Worm (Caenorhabditis elegans) whole organism, L3 larva: ENCODE data around the gene kcc-2.

Experiments
- ZK546.5 ChIP-seq: sonication (generic microtip); optimal IDR thresholded peaks from 2 replicates; lab custom pipeline; 2017; ENCODE audit warnings: missing biosample characterization, missing genetic modification characterization
- aly-2 ChIP-seq: fragments of 150-350 bp; optimal IDR thresholded peaks from 2 replicates; lab custom pipeline; 2014; ENCODE audit warnings: missing biosample characterization, missing genetic modification characterization
- ceh-16 ChIP-seq: sonication (generic microtip); optimal IDR thresholded peaks from 2 replicates; lab custom pipeline; 2017; ENCODE audit warnings: missing biosample characterization, missing genetic modification characterization
- ceh-28 ChIP-seq: fragments of 150-350 bp; optimal IDR thresholded peaks from 2 replicates; lab custom pipeline; 2014; ENCODE audit warnings: missing biosample characterization, missing genetic modification reagents, missing genetic modification characterization
- ceh-82 ChIP-seq: fragments of 150-350 bp; optimal IDR thresholded peaks from 2 replicates; lab custom pipeline; 2014; ENCODE audit warnings: missing biosample characterization, missing genetic modification characterization
- daf-12 ChIP-seq: fragments of 150-350 bp; optimal IDR thresholded peaks from 2 replicates; lab custom pipeline; 2014; ENCODE audit warnings: missing biosample characterization, missing genetic modification reagents, missing genetic modification characterization
- elt-2 ChIP-seq: sonication (generic microtip); optimal IDR thresholded peaks from 2 replicates; lab custom pipeline; 2016; ENCODE audit warnings: missing genetic modification reagents, mild to moderate bottlenecking, missing genetic modification characterization, missing compliant biosample characterization
- elt-3 ChIP-seq, 3 experiments: fragments of 150-350 bp in 1 of 3; sonication (generic microtip) in 2 of 3; optimal IDR thresholded peaks; 2 replicates in 2 of 3; 4 replicates in 1 of 3; lab custom pipeline; 2014 to 2017; ENCODE audit warnings: missing biosample characterization in 3 of 3, missing genetic modification characterization in 3 of 3
- eor-1 ChIP-seq, 2 experiments: fragments of 150-350 bp; optimal IDR thresholded peaks; 2 replicates each; lab custom pipeline; 2014 to 2018; ENCODE audit warnings: missing biosample characterization in 2 of 2, missing genetic modification characterization in 2 of 2
- fkh-10 ChIP-seq: sonication (generic microtip); optimal IDR thresholded peaks from 2 replicates; lab custom pipeline; 2017; ENCODE audit warnings: missing biosample characterization, missing genetic modification reagents, missing genetic modification characterization
- fos-1 ChIP-seq: fragments of 150-350 bp; optimal IDR thresholded peaks from 2 replicates; lab custom pipeline; 2014; ENCODE audit warnings: missing biosample characterization, missing genetic modification characterization
- hmg-11 ChIP-seq: sonication (generic microtip); optimal IDR thresholded peaks from 2 replicates; lab custom pipeline; 2016; ENCODE audit warnings: missing genetic modification characterization, missing compliant biosample characterization
- jun-1 ChIP-seq: fragments of 150-350 bp; optimal IDR thresholded peaks from 2 replicates; lab custom pipeline; 2014; ENCODE audit warnings: missing biosample characterization, missing genetic modification reagents, missing genetic modification characterization
- lin-39 ChIP-seq: fragments of 150-350 bp; optimal IDR thresholded peaks from 2 replicates; lab custom pipeline; 2018; ENCODE audit warnings: missing biosample characterization, missing genetic modification reagents, missing genetic modification characterization
- lsy-12 ChIP-seq: sonication (generic microtip); optimal IDR thresholded peaks from 2 replicates; lab custom pipeline; 2016; ENCODE audit warnings: mild to moderate bottlenecking, missing genetic modification characterization, missing compliant biosample characterization
- mdl-1 ChIP-seq: fragments of 150-350 bp; optimal IDR thresholded peaks from 2 replicates; lab custom pipeline; 2014; ENCODE audit warnings: missing biosample characterization, missing genetic modification characterization
- mml-1 ChIP-seq: fragments of 150-350 bp; sonication (generic microtip); optimal IDR thresholded peaks from 3 replicates; lab custom pipeline; 2014; ENCODE audit warnings: missing biosample characterization, missing genetic modification characterization
- nfya-1 ChIP-seq: sonication (generic microtip); optimal IDR thresholded peaks from 2 replicates; lab custom pipeline; 2017; ENCODE audit warnings: missing genetic modification characterization, mild to moderate bottlenecking, missing compliant biosample characterization, antibody characterized with exemption, moderate library complexity; ENCODE audit not compliant: insufficient read depth
- nhr-11 ChIP-seq: fragments of 150-350 bp; optimal IDR thresholded peaks from 2 replicates; lab custom pipeline; 2014; ENCODE audit warnings: missing biosample characterization, missing genetic modification characterization
- nhr-237 ChIP-seq: fragments of 150-350 bp; optimal IDR thresholded peaks from 2 replicates; lab custom pipeline; 2014; ENCODE audit warnings: missing biosample characterization, missing genetic modification characterization
- nhr-28 ChIP-seq: fragments of 150-350 bp; optimal IDR thresholded peaks from 2 replicates; lab custom pipeline; 2014; ENCODE audit warnings: missing biosample characterization, missing genetic modification characterization
- nhr-43 ChIP-seq: sonication (generic microtip); optimal IDR thresholded peaks from 2 replicates; lab custom pipeline; 2016; ENCODE audit warnings: mild to moderate bottlenecking, missing genetic modification characterization, missing compliant biosample characterization; ENCODE audit not compliant: poor library complexity, severe bottlenecking
- nhr-67 ChIP-seq: fragments of 150-350 bp; optimal IDR thresholded peaks from 2 replicates; lab custom pipeline; 2014; ENCODE audit warnings: missing biosample characterization, missing genetic modification characterization
- nhr-77 ChIP-seq: fragments of 150-350 bp; optimal IDR thresholded peaks from 2 replicates; lab custom pipeline; 2014; ENCODE audit warnings: missing biosample characterization, missing genetic modification characterization
- pha-4 ChIP-seq: fragments of 150-350 bp; optimal IDR thresholded peaks from 2 replicates; lab custom pipeline; 2014; ENCODE audit warnings: missing biosample characterization, missing genetic modification reagents, missing genetic modification characterization
- pqm-1 ChIP-seq: fragments of 150-350 bp; optimal IDR thresholded peaks from 2 replicates; lab custom pipeline; 2017; ENCODE audit warnings: missing biosample characterization, missing genetic modification characterization, inconsistent platforms
- sea-2 ChIP-seq: fragments of 150-350 bp; sonication (generic microtip); optimal IDR thresholded peaks from 4 replicates; lab custom pipeline; 2014; ENCODE audit warnings: missing biosample characterization, missing genetic modification reagents, missing genetic modification characterization
- skn-1 ChIP-seq: fragments of 150-350 bp; optimal IDR thresholded peaks from 2 replicates; lab custom pipeline; 2014; ENCODE audit warnings: missing biosample characterization, missing genetic modification characterization
- tbx-2 ChIP-seq: sonication (generic microtip); optimal IDR thresholded peaks from 2 replicates; lab custom pipeline; 2016; ENCODE audit warnings: mild to moderate bottlenecking, missing genetic modification characterization, missing compliant biosample characterization
- unc-62 ChIP-seq: fragments of 150-350 bp; sonication (generic microtip); optimal IDR thresholded peaks from 4 replicates; lab custom pipeline; 2014; ENCODE audit warnings: missing biosample characterization, missing genetic modification reagents, missing genetic modification characterization
- ztf-4 ChIP-seq: fragments of 150-350 bp; optimal IDR thresholded peaks from 2 replicates; lab custom pipeline; 2014; ENCODE audit warnings: missing biosample characterization, missing genetic modification characterization

kcc-2 gene

ce11 chrIV:6053436-6053835 is 12.7 kb downstream of the kcc-2 start:
- TF ChIP-seq lin-39, result peak; percentile 57
- TF ChIP-seq elt-3 (tag; optimal IDR thresholded peaks at IDR 0.05; lab: Kevin White, UChicago), result no peak
- TF ChIP-seq unc-62 (GFP tag; lab: Kevin White, UChicago), result no peak
- no peak for TF ChIP-seq ZK546.5 (tag; lab: Kevin White, UChicago)
- no peak for TF ChIP-seq sea-2
- no peak for TF ChIP-seq eor-1 (tag; optimal IDR thresholded peaks at IDR 0.05; lab: Kevin White, UChicago)
- TF ChIP-seq elt-2, result peak; percentile 30
- peak; percentile 19 for TF ChIP-seq pha-4
- TF ChIP-seq mml-1 (tag; lab: Kevin White, UChicago), result no peak
- TF ChIP-seq ceh-82 (tag; lab: Kevin White, UChicago), result no peak
- peak; percentile 74 for TF ChIP-seq hmg-11
- TF ChIP-seq nhr-77, result no peak
- no peak for TF ChIP-seq nhr-28 (tag; lab: Kevin White, UChicago)
- TF ChIP-seq mdl-1 (tag; lab: Kevin White, UChicago), result no peak
- TF ChIP-seq ceh-28 (tag; lab: Kevin White, UChicago), result no peak
- peak; percentile 71 for TF ChIP-seq nfya-1 (tag; lab: Kevin White, UChicago)

DNA sequence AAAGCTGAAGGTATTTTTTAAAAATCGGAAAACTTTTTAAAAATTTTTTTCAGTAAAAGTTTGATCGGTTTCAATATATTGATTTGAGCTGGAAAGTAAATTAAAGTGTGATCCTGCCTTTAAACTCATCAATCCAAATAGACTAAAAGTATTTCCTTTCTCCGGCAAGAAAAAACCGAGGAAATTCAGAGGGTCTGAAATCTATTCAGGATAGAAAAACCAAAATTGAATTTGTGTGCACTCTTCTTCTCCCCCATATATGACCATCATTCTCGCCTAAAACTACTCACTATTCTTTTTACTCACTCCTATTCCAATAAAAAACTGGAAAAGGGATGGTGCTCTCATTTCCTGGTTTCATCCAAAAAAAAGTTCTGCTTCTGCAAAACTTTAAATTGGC is 14.1 kb downstream of the kcc-2 start:
- TF ChIP-seq nhr-237 (tag; lab: Kevin White, UChicago) (no peak), fkh-10 (GFP tag; lab: Kevin White, UChicago) (peak; percentile 75)

ce11 chrIV:6059702-6060101 is 18.9 kb downstream of the kcc-2 start:
- TF ChIP-seq daf-12 (tag; lab: Kevin White, UChicago) (no peak), eor-1 (tag; optimal IDR thresholded peaks at IDR 0.05; lab: Kevin White, UChicago) (no peak), skn-1 (no peak), ceh-28 (tag; lab: Kevin White, UChicago) (no peak), pha-4 (no peak), jun-1 (tag; lab: Kevin White, UChicago) (no peak), mml-1 (tag; lab: Kevin White, UChicago) (no peak)

- TF ChIP-seq fkh-10 (GFP tag; lab: Kevin White, UChicago), result peak; percentile 80
- no peak for TF ChIP-seq nhr-67
- no peak for TF ChIP-seq hmg-11
Measured at ce11 chrIV:6060912-6061311, 20.1 kb downstream of the kcc-2 start.

ce11 chrIV:6062078-6062477 is 21.3 kb downstream of the kcc-2 start:
- no peak for TF ChIP-seq pqm-1
- no peak for TF ChIP-seq nhr-43 (tag; lab: Kevin White, UChicago)
- TF ChIP-seq hmg-11, result no peak
- TF ChIP-seq elt-2, result no peak
- TF ChIP-seq ztf-4 (tag; lab: Kevin White, UChicago), result no peak
- TF ChIP-seq elt-3 (tag; optimal IDR thresholded peaks at IDR 0.05; lab: Kevin White, UChicago), result no peak
- no peak for TF ChIP-seq fos-1
- no peak for TF ChIP-seq aly-2 (tag; lab: Kevin White, UChicago)
- no peak for TF ChIP-seq ceh-16
- TF ChIP-seq sea-2, result no peak
- no peak for TF ChIP-seq eor-1 (tag; optimal IDR thresholded peaks at IDR 0.05; lab: Kevin White, UChicago)
- TF ChIP-seq ceh-28 (tag; lab: Kevin White, UChicago), result no peak
- TF ChIP-seq lsy-12 (tag; lab: Kevin White, UChicago), result no peak
- no peak for TF ChIP-seq pha-4

DNA sequence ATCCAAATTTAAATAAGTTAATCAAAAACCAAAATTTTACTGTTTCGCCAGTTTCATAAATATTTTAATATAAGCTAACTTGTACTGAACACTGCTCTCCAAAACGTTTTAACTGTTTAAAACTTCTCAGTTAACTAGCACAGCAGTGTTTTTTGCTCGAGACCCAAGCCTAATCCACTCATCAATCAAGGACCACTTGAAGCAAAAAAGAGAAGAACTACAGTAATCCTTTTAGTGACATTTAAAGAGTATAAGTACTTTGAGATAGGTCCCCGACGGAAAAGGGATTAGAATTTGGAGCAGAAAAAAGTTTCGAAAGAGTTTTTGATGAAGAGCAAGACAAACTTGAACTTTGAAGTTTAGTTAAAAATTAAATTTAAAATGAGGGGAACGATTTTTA is 23.9 kb downstream of the kcc-2 start:
- TF ChIP-seq mml-1 (tag; lab: Kevin White, UChicago), result no peak
- TF ChIP-seq tbx-2 (tag; lab: Kevin White, UChicago), result no peak

DNA sequence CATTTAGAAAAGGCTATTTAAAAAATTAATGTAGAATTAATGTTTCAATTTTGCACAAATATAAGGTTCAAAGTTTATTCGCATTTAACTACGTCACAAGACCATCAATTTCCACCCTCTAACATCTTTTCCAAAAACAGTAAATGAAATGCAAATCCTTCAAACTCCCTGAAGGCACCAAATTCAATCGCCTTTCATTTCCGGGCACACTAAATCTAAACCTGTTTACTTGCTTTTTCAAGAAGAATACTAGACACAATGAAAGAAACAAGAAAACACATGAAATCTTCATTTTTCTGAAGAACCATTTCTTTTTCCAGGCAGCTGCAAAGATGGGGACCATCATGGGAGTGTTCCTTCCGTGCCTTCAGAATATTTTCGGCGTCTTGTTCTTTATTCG is 24.4 kb downstream of the kcc-2 start:
- TF ChIP-seq ceh-82 (tag; lab: Kevin White, UChicago) (no peak), ZK546.5 (tag; lab: Kevin White, UChicago) (no peak), nhr-11 (tag; lab: Kevin White, UChicago) (no peak), fkh-10 (GFP tag; lab: Kevin White, UChicago) (peak; percentile 40), ceh-16 (no peak), elt-3 (tag; optimal IDR thresholded peaks at IDR 0.05; lab: Kevin White, UChicago) (no peak)
